Worm (Caenorhabditis elegans): ENCODE data around the gene F02D10.2.

DNA sequence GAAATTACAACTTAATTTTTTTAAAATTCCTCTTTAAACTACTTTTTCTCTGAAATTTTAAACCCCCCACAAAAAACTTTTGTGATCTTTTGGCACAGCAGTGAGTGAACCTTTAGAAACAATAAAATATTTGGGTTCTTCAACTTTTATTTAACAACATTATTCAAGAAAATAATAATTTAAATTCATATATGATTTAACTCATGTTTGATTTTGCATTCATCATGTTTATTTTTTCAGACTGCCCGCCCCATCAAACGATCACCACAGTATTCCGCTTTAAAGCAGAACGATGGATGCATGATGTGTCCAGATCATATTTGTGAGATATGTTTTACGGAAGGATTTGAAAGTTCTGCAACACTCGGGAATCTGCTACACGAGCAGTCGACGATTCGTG, 17.3 kb downstream of the F02D10.2 start, which contains the start of gene set-8:
- TF ChIP-seq duxl-1 (tag; optimal IDR thresholded peaks at IDR 0.05; ENCODE audit: poor library complexity) = no peak
- TF ChIP-seq ama-1 (optimal IDR thresholded peaks at IDR 0.05) = no peak
- no peak for TF ChIP-seq lim-7 (GFP tag; IDR thresholded peaks at IDR 0.05)
- TF ChIP-seq unc-130 (GFP tag; optimal IDR thresholded peaks at IDR 0.05) = no peak
- TF ChIP-seq lir-3 (tag; optimal IDR thresholded peaks at IDR 0.05) = no peak
- TF ChIP-seq nhr-11 (tag; optimal IDR thresholded peaks at IDR 0.05) = no peak
- TF ChIP-seq F49E8.2 (tag; optimal IDR thresholded peaks at IDR 0.05; ENCODE audit: borderline replicate concordance) = no peak
- TF ChIP-seq nhr-237 (tag; optimal IDR thresholded peaks at IDR 0.05) = no peak
- TF ChIP-seq nhr-48 (tag; optimal IDR thresholded peaks at IDR 0.05) = no peak
- TF ChIP-seq zag-1 (tag; optimal IDR thresholded peaks at IDR 0.05) = no peak
- TF ChIP-seq nhr-77 (tag; optimal IDR thresholded peaks at IDR 0.05) = no peak

Measured in whole organism, L4 larva.